Worm (Caenorhabditis elegans): ENCODE measurements around the gene dhhc-1.

ce11 chrX:15056737-15057136, 43.5 kb downstream of the dhhc-1 start, which contains the start of gene H03G16.5:
- TF ChIP-seq skn-1 (tag; optimal IDR thresholded peaks at IDR 0.05) (no peak), ceh-82 (tag; optimal IDR thresholded peaks at IDR 0.05) (no peak), ztf-1 (GFP tag; conservative IDR thresholded peaks at IDR 0.05) (no peak), ztf-4 (tag; optimal IDR thresholded peaks at IDR 0.05) (no peak), mdl-1 (tag; optimal IDR thresholded peaks at IDR 0.05) (no peak), mbf-1 (tag; optimal IDR thresholded peaks at IDR 0.05) (no peak)

All from whole organism, L2 larva.